Worm (Caenorhabditis elegans) whole organism, L3 larva: Measurements from ENCODE around the gene F35F10.6.

ENCODE experiments used
- ama-1 ChIP-seq: fragments of 150-350 bp; optimal IDR thresholded peaks from 2 replicates; lab custom pipeline; 2018
- ceh-9 ChIP-seq: sonication (generic microtip); optimal IDR thresholded peaks from 2 replicates; lab custom pipeline; 2018; ENCODE audit warnings: missing biosample characterization, missing genetic modification characterization
- jun-1 ChIP-seq: fragments of 150-350 bp; optimal IDR thresholded peaks from 2 replicates; lab custom pipeline; 2014; ENCODE audit warnings: missing biosample characterization, missing genetic modification reagents, missing genetic modification characterization
- ztf-11 ChIP-seq: fragments of 150-350 bp; optimal IDR thresholded peaks from 2 replicates; lab custom pipeline; 2014; ENCODE audit warnings: missing biosample characterization, missing genetic modification characterization

DNA sequence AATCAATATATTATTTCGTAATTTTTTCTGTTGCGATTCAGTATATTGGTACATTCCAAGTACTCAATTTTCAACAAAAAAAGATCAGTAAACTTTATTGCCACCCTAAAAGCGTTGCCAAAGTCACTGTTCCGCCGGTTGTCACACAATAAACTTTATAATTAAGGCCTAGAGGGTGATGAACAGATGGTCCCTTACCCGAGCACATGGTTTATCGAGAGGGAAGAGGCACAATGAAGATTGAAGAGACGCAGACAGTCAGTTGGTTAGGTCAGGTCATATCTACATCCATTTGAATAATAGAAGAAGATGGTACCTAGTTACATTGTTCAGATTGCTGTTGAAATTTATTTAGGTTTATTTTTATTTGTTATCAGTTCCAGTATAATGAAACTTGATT, 32.4 kb downstream of the F35F10.6 start:
- TF ChIP-seq ztf-11 (tag; lab: Kevin White, UChicago): no peak
- TF ChIP-seq jun-1: no peak
- TF ChIP-seq ceh-9 (tag; lab: Kevin White, UChicago): no peak
- TF ChIP-seq ama-1 (lab: Kevin White, UChicago): no peak
